Fruit fly (Drosophila melanogaster): ENCODE results near the gene CG43673.

Gene CG43673

dm6 chrX:15818608-15819184 is 39.8 kb downstream of the CG43673 start:
- TF ChIP-seq Oaz (GFP tag; IDR thresholded peaks at IDR 0.05) (0 out of 2 replicates have a peak, but pooled peaks have one; percentile 10), CG17328 (GFP tag; IDR thresholded peaks at IDR 0.05) (peak; percentile 40; the same call in 1 of the 2 replicates), bowl (GFP tag; IDR thresholded peaks at IDR 0.05) (no peak), zfh2 (GFP tag; optimal IDR thresholded peaks at IDR 0.05) (no peak), trem (tag; optimal IDR thresholded peaks at IDR 0.05) (no peak), chif (GFP tag; optimal IDR thresholded peaks at IDR 0.05) (peak in 1 of 2 experiments; percentile 22), nerfin-1 (tag; optimal IDR thresholded peaks at IDR 0.05) (peak; percentile 26), lilli (GFP tag; optimal IDR thresholded peaks at IDR 0.05) (peak; percentile 32), CG6689 (GFP tag; IDR thresholded peaks at IDR 0.05) (no peak), Med (GFP tag) (peak; percentile 82), CG12659 (GFP tag; optimal IDR thresholded peaks at IDR 0.05) (peak; percentile 18), CG4282 (GFP tag; optimal IDR thresholded peaks at IDR 0.05) (no peak), luna (GFP tag; optimal IDR thresholded peaks at IDR 0.05) (no peak), CG15011 (GFP tag; optimal IDR thresholded peaks at IDR 0.05) (no peak), Kr (GFP tag; optimal IDR thresholded peaks at IDR 0.05) (peak; percentile 70), CG4730 (GFP tag; IDR thresholded peaks at IDR 0.05) (no peak), Mes4 (GFP tag; optimal IDR thresholded peaks at IDR 0.05) (no peak), zfh1 (GFP tag; IDR thresholded peaks at IDR 0.05) (0 out of 3 replicates have a peak, but pooled peaks have one; percentile 39), CG17359 (tag; optimal IDR thresholded peaks at IDR 0.05) (peak; percentile 43), Asciz (GFP tag; optimal IDR thresholded peaks at IDR 0.05) (no peak), CoRest (tag; optimal IDR thresholded peaks at IDR 0.05) (no peak), gt (GFP tag; IDR thresholded peaks at IDR 0.05) (no peak), CG1832 (GFP tag; optimal IDR thresholded peaks at IDR 0.05) (no peak), CG12236 (GFP tag; optimal IDR thresholded peaks at IDR 0.05) (no peak), oc (tag; optimal IDR thresholded peaks at IDR 0.05) (no peak), br (optimal IDR thresholded peaks at IDR 0.05) (no peak), CG10274 (GFP tag; optimal IDR thresholded peaks at IDR 0.05) (no peak), ash1 (GFP tag; optimal IDR thresholded peaks at IDR 0.05) (no peak), insv (GFP tag; optimal IDR thresholded peaks at IDR 0.05) (no peak), gcm (GFP tag; optimal IDR thresholded peaks at IDR 0.05) (no peak), dm (GFP tag; optimal IDR thresholded peaks at IDR 0.05) (no peak), HHEX (GFP tag; optimal IDR thresholded peaks at IDR 0.05) (no peak), lmd (GFP tag; IDR thresholded peaks at IDR 0.05) (no peak), CG16779 (GFP tag; IDR thresholded peaks at IDR 0.05) (no peak), Fer3 (tag; optimal IDR thresholded peaks at IDR 0.05) (no peak), sima (GFP tag; optimal IDR thresholded peaks at IDR 0.05) (no peak), hkb (optimal IDR thresholded peaks at IDR 0.05) (no peak), hkb (GFP tag; IDR thresholded peaks at IDR 0.05) (no peak), Dfd (GFP tag; optimal IDR thresholded peaks at IDR 0.05) (no peak), hbn (GFP tag; IDR thresholded peaks at IDR 0.05; ENCODE audit: partially characterized antibody) (no peak), bsh (GFP tag; optimal IDR thresholded peaks at IDR 0.05) (no peak), HmgD (GFP tag; optimal IDR thresholded peaks at IDR 0.05) (no peak), Antp (GFP tag; optimal IDR thresholded peaks at IDR 0.05) (no peak), Hr3 (GFP tag; optimal IDR thresholded peaks at IDR 0.05) (no peak), CG16815 (GFP tag; optimal IDR thresholded peaks at IDR 0.05) (peak; percentile 1), row (GFP tag; IDR thresholded peaks at IDR 0.05) (peak; percentile 84), CG32532 (GFP tag; IDR thresholded peaks at IDR 0.05) (peak; percentile 33; the same call in 1 of the 2 replicates), kay (GFP tag; optimal IDR thresholded peaks at IDR 0.05) (no peak), CHES-1-like (GFP tag; optimal IDR thresholded peaks at IDR 0.05) (no peak), Dip3 (GFP tag; optimal IDR thresholded peaks at IDR 0.05) (no peak), fu2 (GFP tag; optimal IDR thresholded peaks at IDR 0.05) (no peak), dati (GFP tag; IDR thresholded peaks at IDR 0.05) (no peak)
